Worm (Caenorhabditis elegans) whole organism, midembryonic: ENCODE data around the gene F49C5.7.

ENCODE experiments used
- T22C8.4 ChIP-seq: fragments of 200-800 bp; sonication (Bioruptor generic); IDR thresholded peaks from 2 replicates; pipeline ENCODE4 v1.3.6; 2022; ENCODE audit warnings: missing genetic modification characterization, missing compliant biosample characterization
- cog-1 ChIP-seq: sonication (generic microtip); optimal IDR thresholded peaks from 2 replicates; lab custom pipeline; 2016; ENCODE audit warnings: missing genetic modification characterization, missing compliant biosample characterization
- flt-1 ChIP-seq: fragments of 200-800 bp; sonication (Bioruptor generic); IDR thresholded peaks from 2 replicates; pipeline ENCODE4 v1.3.6; 2022; ENCODE audit warnings: missing genetic modification characterization, missing compliant biosample characterization
- klf-2 ChIP-seq: fragments of 200-800 bp; sonication (Bioruptor generic); conservative IDR thresholded peaks from 2 replicates; pipeline ENCODE4 v1.3.6; 2022; ENCODE audit warnings: missing genetic modification reagents, missing genetic modification characterization, missing compliant biosample characterization
- med-1 ChIP-seq: sonication (generic microtip); optimal IDR thresholded peaks from 2 replicates; lab custom pipeline; 2017; ENCODE audit warnings: missing genetic modification characterization, mild to moderate bottlenecking, missing compliant biosample characterization, antibody characterized with exemption, missing genetic modification reagents; ENCODE audit not compliant: insufficient read depth
- ref-1 ChIP-seq: fragments of 200-800 bp; sonication (Bioruptor generic); conservative IDR thresholded peaks from 2 replicates; pipeline ENCODE4 v1.3.6; 2022; ENCODE audit warnings: missing genetic modification reagents, missing genetic modification characterization, missing compliant biosample characterization
- tab-1 ChIP-seq: fragments of 200-800 bp; sonication (Bioruptor generic); IDR thresholded peaks from 2 replicates; pipeline ENCODE4 v1.3.6; 2022; ENCODE audit warnings: missing genetic modification characterization, missing compliant biosample characterization
- ztf-23 ChIP-seq: fragments of 200-800 bp; sonication (Bioruptor generic); IDR thresholded peaks from 2 replicates; pipeline ENCODE4 v1.3.6; 2022; ENCODE audit warnings: missing genetic modification reagents, missing genetic modification characterization, missing compliant biosample characterization
- ztf-29 ChIP-seq: fragments of 200-800 bp; sonication (Bioruptor generic); IDR thresholded peaks from 2 replicates; pipeline ENCODE4 v1.3.6; 2022; ENCODE audit warnings: missing genetic modification reagents, missing genetic modification characterization, missing compliant biosample characterization

F49C5.7 gene

DNA sequence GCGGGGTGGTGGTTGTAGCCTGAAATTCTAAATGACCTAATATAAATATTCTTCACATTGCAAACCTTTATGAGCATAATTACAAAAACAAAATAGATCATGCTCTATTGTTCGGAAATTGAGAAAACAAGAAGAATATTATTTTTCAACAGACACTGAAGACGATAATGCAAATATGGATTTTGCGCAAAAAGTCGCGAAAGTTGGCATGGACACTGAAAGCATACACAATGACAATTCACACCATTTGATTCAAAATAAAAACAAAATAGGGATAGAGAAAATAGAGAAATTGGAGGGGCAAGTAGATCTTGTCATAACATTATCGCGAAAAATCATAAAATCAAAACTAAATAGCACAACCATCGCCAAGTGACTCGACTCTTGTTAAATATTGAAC, 6.8 kb downstream of the F49C5.7 start, which contains the start of gene Y38E10A.35:
Gene Y38E10A.35 (minus strand): TSS at position 101 of the 400 bp plus-strand sequence.
- TF ChIP-seq ref-1 (GFP tag; lab: Robert Waterston, UW) (no peak), flt-1 (GFP tag; lab: Robert Waterston, UW) (no peak), med-1 (GFP tag; lab: Kevin White, UChicago) (no peak), T22C8.4 (no peak), ztf-29 (GFP tag; lab: Robert Waterston, UW) (no peak), klf-2 (GFP tag; lab: Robert Waterston, UW) (no peak), ztf-23 (GFP tag; lab: Robert Waterston, UW) (no peak), tab-1 (GFP tag; lab: Robert Waterston, UW) (no peak), cog-1 (no peak)

DNA sequence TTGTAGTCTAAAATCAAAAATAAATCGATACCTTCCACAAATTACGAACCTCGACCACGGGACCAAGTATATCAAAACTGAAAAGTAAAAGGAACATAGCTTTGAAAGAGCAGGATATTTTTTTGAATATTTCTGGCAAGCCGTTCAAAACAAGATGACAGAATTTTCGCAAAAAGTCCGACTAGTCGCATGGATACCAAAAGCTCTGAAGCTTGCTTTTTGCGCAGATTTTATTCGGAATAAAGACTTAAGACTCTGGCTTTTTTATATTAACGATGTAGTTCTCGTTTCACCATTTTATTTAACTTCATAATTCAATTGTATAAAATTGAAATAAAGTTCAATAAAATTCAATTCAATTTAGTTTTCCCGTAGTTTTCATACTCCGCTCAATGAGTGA, 7.6 kb downstream of the F49C5.7 start, which contains the start of gene Y38E10A.2:
Gene Y38E10A.2 (minus strand): TSS at position 101 of the 400 bp plus-strand sequence.
- TF ChIP-seq flt-1 (GFP tag; lab: Robert Waterston, UW) (no peak), ztf-29 (GFP tag; lab: Robert Waterston, UW) (no peak), klf-2 (GFP tag; lab: Robert Waterston, UW) (no peak), ref-1 (GFP tag; lab: Robert Waterston, UW) (no peak), T22C8.4 (no peak)

DNA sequence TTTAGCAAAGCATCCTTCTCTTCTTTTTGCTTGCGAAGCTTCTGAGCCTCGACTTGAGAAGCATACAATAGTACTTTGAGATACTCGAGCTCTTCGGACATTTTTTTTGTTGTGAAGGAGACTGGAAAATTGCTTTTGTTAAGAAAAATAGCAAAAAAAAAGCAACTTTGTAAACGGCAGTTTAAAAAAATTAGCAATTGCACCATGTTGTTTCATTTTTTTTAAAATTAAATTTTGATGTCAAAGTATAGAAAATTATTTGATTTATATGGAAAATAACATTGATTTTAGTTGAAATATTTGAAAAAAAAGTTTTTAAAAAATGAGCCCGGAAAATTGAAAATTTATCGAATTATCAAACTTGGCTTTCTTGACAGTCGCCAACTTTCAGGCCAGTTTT, 8.7 kb downstream of the F49C5.7 start, which contains the start of gene Y38E10A.3:
Gene Y38E10A.3 (minus strand): TSS at position 101 of the 400 bp plus-strand sequence.
- TF ChIP-seq T22C8.4 (no peak), ref-1 (GFP tag; lab: Robert Waterston, UW) (no peak), ztf-23 (GFP tag; lab: Robert Waterston, UW) (no peak), flt-1 (GFP tag; lab: Robert Waterston, UW) (no peak), cog-1 (no peak), ztf-29 (GFP tag; lab: Robert Waterston, UW) (no peak)

DNA sequence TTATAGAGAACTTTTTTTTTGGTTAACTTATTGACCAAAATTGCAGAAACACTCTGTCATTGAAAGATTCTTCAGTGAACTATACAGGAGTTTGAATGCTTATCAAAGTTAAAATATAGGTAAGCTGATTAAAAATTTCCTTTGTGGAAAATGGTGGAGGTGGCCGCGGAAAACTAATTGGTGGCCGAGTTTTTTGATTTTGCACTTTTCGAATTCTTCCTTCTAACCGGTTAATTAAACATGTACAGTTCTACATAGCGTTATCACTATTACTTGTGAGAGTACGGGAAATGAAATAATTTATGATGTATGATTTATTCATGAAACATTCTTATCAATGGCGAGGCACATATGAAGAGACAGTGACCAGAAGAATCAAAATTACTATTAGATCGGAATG, 11.8 kb downstream of the F49C5.7 start, which contains the start of gene clec-8:
Gene clec-8 (minus strand): TSS at position 308 of the 400 bp plus-strand sequence.
- TF ChIP-seq ref-1 (GFP tag; lab: Robert Waterston, UW) (no peak), ztf-23 (GFP tag; lab: Robert Waterston, UW) (no peak), ztf-29 (GFP tag; lab: Robert Waterston, UW) (no peak), cog-1 (no peak), flt-1 (GFP tag; lab: Robert Waterston, UW) (no peak), med-1 (GFP tag; lab: Kevin White, UChicago) (no peak), tab-1 (GFP tag; lab: Robert Waterston, UW) (no peak), T22C8.4 (no peak), klf-2 (GFP tag; lab: Robert Waterston, UW) (no peak)

DNA sequence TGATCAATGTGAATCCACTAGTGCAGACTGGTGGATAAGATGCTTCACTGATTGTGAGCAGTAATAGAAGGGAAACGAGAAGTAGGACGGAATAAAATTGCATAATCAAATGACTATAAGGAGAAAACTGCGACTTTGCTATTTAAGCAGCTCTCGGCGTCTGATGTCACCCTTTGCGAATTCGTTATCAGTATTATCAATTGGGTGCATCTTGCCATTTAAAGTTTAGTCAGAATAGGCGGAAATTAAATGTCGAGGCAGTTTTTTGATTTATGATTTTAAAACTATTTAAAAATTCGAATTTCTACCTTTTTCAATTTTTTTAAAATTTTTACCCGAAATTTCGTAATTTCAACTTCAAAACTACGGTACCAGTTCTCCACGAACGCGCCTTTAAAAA, 15.0 kb downstream of the F49C5.7 start, which contains the start of gene clec-4:
Gene clec-4 (minus strand): TSS at position 162 of the 400 bp plus-strand sequence.
- no peak for TF ChIP-seq tab-1 (GFP tag; lab: Robert Waterston, UW)
- TF ChIP-seq flt-1 (GFP tag; lab: Robert Waterston, UW), result no peak
- TF ChIP-seq T22C8.4, result no peak

DNA sequence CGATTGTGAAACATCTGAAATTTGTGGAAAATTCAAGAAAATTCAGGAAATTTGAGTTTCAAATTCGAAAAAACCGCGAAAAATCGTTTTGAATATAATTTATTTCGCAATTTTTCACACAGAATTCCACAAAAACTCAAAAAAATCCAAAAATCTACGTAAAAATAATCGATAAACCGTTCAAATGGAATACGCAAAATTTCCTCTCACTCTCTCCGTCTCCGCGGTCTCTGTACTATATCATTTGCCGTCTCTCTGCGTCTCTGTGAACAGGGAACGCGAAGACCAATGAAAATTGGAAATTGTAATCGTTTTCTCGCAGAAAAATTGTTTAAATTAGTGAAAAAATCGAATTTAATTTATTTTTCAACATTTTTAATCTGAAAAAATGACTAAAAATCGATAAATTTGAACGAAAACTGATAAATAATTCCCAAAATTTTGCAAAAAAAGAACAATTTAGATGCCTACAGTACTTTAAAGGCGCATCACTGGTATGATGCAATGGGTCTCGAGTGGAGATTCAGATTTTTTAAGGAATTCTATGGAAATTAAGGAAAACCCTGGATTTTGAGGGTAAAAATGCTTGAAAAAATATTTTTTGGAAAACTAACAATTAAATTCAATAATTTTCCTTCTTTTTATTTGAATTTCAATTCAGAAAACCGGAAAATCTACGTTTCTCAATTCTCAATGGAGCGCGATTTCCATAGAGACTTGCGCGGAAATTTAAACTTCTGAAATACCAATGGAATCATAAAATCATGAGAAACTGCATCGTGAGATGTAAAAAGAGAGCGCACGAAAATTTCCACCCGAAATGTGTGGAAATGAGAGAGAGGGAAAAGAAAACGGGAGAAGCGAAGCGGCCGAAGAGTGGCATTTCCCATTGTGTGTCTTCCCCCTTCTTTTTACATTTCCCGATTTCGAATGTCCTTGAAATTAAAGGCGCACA, 38.0 kb downstream of the F49C5.7 start, which contains the start of the genes ceh-100 and lips-15:
Gene ceh-100 (minus strand): TSS at position 14 of the 955 bp plus-strand sequence.
Gene lips-15 (plus strand): TSS at position 720 of the 955 bp plus-strand sequence.
- peak; percentile 44; the same call in 1 of the 2 replicates for TF ChIP-seq T22C8.4
- no peak for TF ChIP-seq flt-1 (GFP tag; lab: Robert Waterston, UW)

DNA sequence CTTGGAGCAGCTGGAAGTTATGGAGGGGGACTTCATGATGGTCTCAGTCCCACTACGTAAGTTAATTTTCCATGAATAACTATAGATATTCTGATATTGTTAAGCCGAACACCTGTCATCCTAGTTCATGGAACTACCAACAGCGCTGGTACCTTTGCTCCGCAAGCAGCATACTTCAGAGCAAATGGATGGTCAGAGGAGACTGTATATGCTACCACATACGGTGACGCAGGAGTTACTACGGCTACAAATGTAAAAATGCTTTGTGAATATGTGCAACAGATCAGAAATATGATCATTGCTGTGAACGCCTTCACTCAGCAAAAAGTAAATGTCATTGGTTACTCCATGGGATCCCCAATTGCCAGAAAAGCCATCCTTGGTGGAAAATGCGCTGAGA, 40.2 kb downstream of the F49C5.7 start:
- TF ChIP-seq flt-1 (GFP tag; lab: Robert Waterston, UW) (no peak), ztf-29 (GFP tag; lab: Robert Waterston, UW) (no peak), klf-2 (GFP tag; lab: Robert Waterston, UW) (no peak), tab-1 (GFP tag; lab: Robert Waterston, UW) (no peak), T22C8.4 (no peak), ref-1 (GFP tag; lab: Robert Waterston, UW) (no peak), cog-1 (no peak), ztf-23 (GFP tag; lab: Robert Waterston, UW) (no peak), med-1 (GFP tag; lab: Kevin White, UChicago) (no peak)

DNA sequence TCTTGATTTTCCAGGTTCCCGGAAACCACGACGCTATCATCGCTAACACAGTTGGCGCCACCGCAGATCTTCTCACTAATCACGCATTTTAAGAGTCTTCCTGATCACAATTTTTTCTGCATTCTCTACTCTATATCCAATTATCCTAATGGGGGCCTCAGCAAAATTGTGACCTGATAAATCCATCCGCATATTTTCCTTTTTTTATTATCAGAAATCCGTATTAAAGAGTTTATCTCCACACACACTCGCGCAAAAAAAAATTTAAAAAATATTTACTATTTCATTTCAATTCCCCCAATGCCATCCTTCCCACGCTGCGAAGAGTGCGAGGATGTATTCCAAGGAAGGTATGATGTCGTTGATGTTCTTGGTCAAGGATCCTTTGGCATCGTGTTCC, 40.9 kb downstream of the F49C5.7 start, which contains the start of gene Y38E10A.8:
Gene Y38E10A.8 (plus strand): TSS at position 301 of the 400 bp plus-strand sequence.
- TF ChIP-seq T22C8.4 (no peak), ztf-23 (GFP tag; lab: Robert Waterston, UW) (no peak), flt-1 (GFP tag; lab: Robert Waterston, UW) (no peak), med-1 (GFP tag; lab: Kevin White, UChicago) (no peak), ztf-29 (GFP tag; lab: Robert Waterston, UW) (no peak), tab-1 (GFP tag; lab: Robert Waterston, UW) (no peak), cog-1 (no peak), ref-1 (GFP tag; lab: Robert Waterston, UW) (no peak), klf-2 (GFP tag; lab: Robert Waterston, UW) (no peak)

DNA sequence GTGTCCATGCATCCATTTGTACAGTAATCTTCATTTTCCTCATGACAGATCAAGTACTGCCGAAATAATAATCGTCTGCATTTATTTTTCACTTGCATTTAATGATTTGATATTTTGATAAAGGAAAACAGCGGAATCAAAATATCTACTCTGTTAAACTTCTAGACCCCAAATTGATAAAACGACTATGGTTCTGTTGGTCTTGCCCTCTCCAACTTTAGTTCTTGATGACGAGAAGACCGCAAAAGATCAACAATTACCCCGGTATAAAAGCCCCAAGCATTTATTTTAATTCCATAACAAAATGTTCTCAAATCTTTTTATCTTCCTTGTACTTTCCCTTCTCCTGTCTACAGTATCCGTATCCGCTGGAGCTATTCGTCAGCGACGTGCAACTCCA, 42.7 kb downstream of the F49C5.7 start, which contains the start of gene Y38E10A.9:
Gene Y38E10A.9 (plus strand): TSS at position 301 of the 400 bp plus-strand sequence.
- no peak for TF ChIP-seq ztf-23 (GFP tag; lab: Robert Waterston, UW)
